Worm (Caenorhabditis elegans) whole organism, L3 larva: ENCODE results near the gene Y51H7C.3.
A peak's percentile ranks its signal among the peaks of the same experiment; 100 is the strongest.

ENCODE experiments used
- nhr-237 ChIP-seq: fragments of 150-350 bp; optimal IDR thresholded peaks from 2 replicates; lab custom pipeline; 2014; ENCODE audit warnings: missing biosample characterization, missing genetic modification characterization
- nhr-25 ChIP-seq: sonication (generic microtip); optimal IDR thresholded peaks from 2 replicates; lab custom pipeline; 2017; ENCODE audit warnings: missing biosample characterization, missing genetic modification characterization
- nhr-76 ChIP-seq: fragments of 150-350 bp; sonication (generic microtip); optimal IDR thresholded peaks from 5 replicates; lab custom pipeline; 2014; ENCODE audit warnings: missing biosample characterization, missing genetic modification characterization
- tbx-2 ChIP-seq: sonication (generic microtip); optimal IDR thresholded peaks from 2 replicates; lab custom pipeline; 2016; ENCODE audit warnings: mild to moderate bottlenecking, missing genetic modification characterization, missing compliant biosample characterization
- unc-39 ChIP-seq: sonication (generic microtip); optimal IDR thresholded peaks from 4 replicates; lab custom pipeline; 2017; ENCODE audit warnings: missing biosample characterization, missing genetic modification characterization
- zag-1 ChIP-seq: fragments of 150-350 bp; optimal IDR thresholded peaks from 2 replicates; lab custom pipeline; 2014; ENCODE audit warnings: missing biosample characterization, missing genetic modification characterization
- ztf-4 ChIP-seq: fragments of 150-350 bp; optimal IDR thresholded peaks from 2 replicates; lab custom pipeline; 2014; ENCODE audit warnings: missing biosample characterization, missing genetic modification characterization

ce11 chrII:1402167-1402619, 36.1 kb upstream of the Y51H7C.3 start, which contains the start of gene Y51H7C.7:
- no peak for TF ChIP-seq nhr-25 (tag; lab: Kevin White, UChicago)
- TF ChIP-seq unc-39 (tag; lab: Kevin White, UChicago) = no peak
- TF ChIP-seq zag-1 (tag; lab: Kevin White, UChicago) = no peak
- TF ChIP-seq tbx-2 (tag; lab: Kevin White, UChicago) = peak; percentile 18
- TF ChIP-seq nhr-76 (tag; lab: Kevin White, UChicago) = no peak
- TF ChIP-seq nhr-237 (tag; lab: Kevin White, UChicago) = no peak
- TF ChIP-seq ztf-4 (tag; lab: Kevin White, UChicago) = no peak
